Fruit fly (Drosophila melanogaster) whole organism, wandering third instar larva: ENCODE measurements around the gene CG8420.
A peak's percentile ranks its signal among the peaks of the same experiment; 100 is the strongest.

ENCODE experiments used
- Abd-B ChIP-seq: fragments of >200 bp; optimal IDR thresholded peaks from 2 replicates; lab custom pipeline; 2017; ENCODE audit warnings: missing biosample characterization, missing genetic modification characterization
- CG32264 ChIP-seq: fragments of 200-800 bp; sonication (Bioruptor generic); optimal IDR thresholded peaks from 2 replicates; lab custom pipeline; 2016; ENCODE audit warnings: missing biosample characterization, missing genetic modification characterization
- CG9705 ChIP-seq: fragments of 200-800 bp; sonication (Bioruptor generic); optimal IDR thresholded peaks from 2 replicates; lab custom pipeline; 2018; ENCODE audit warnings: missing biosample characterization, mild to moderate bottlenecking, missing genetic modification characterization
- CrebA ChIP-seq: fragments of 200-800 bp; sonication (Bioruptor generic); optimal IDR thresholded peaks from 2 replicates; lab custom pipeline; 2016; ENCODE audit warnings: missing biosample characterization, mild to moderate bottlenecking, missing genetic modification characterization, borderline replicate concordance
- Dfd ChIP-seq: fragments of >200 bp; optimal IDR thresholded peaks from 2 replicates; lab custom pipeline; 2017; ENCODE audit warnings: missing biosample characterization, missing genetic modification characterization
- Dif ChIP-seq: fragments of 200-275, 200-300 bp; sonication (Bioruptor generic); optimal IDR thresholded peaks from 2 replicates; lab custom pipeline; 2018; ENCODE audit warnings: missing biosample characterization, missing genetic modification characterization; ENCODE audit not compliant: partially characterized antibody
- Hnf4 ChIP-seq: fragments of 200-800 bp; sonication (Bioruptor generic); optimal IDR thresholded peaks from 2 replicates; lab custom pipeline; 2016; ENCODE audit warnings: missing biosample characterization, mild to moderate bottlenecking, missing genetic modification characterization
- Hr78 ChIP-seq: fragments of >200 bp; optimal IDR thresholded peaks from 2 replicates; lab custom pipeline; 2017; ENCODE audit warnings: missing biosample characterization, missing genetic modification characterization
- Hr83 ChIP-seq: fragments of 200-300 bp; sonication (Bioruptor generic); optimal IDR thresholded peaks from 2 replicates; lab custom pipeline; 2016; ENCODE audit warnings: missing biosample characterization, mild to moderate bottlenecking, missing genetic modification characterization, moderate library complexity; ENCODE audit not compliant: poor library complexity, severe bottlenecking
- Jra ChIP-seq: sonication (Bioruptor generic); optimal IDR thresholded peaks from 2 replicates; lab custom pipeline; 2016; ENCODE audit warnings: missing biosample characterization, missing genetic modification characterization
- Mio ChIP-seq: sonication (Bioruptor generic); optimal IDR thresholded peaks from 2 replicates; lab custom pipeline; 2016; ENCODE audit warnings: missing biosample characterization, missing genetic modification characterization
- Myc ChIP-seq: fragments of >200 bp; optimal IDR thresholded peaks from 2 replicates; lab custom pipeline; 2017
- N ChIP-seq: fragments of >200 bp; optimal IDR thresholded peaks from 2 replicates; lab custom pipeline; 2018; ENCODE audit warnings: missing biosample characterization, missing external identifiers, missing genetic modification characterization
- OdsH ChIP-seq: fragments of 200-800 bp; sonication (Bioruptor generic); optimal IDR thresholded peaks from 2 replicates; lab custom pipeline; 2016; ENCODE audit warnings: missing biosample characterization, mild to moderate bottlenecking, missing genetic modification characterization
- Rel ChIP-seq, 2 experiments: fragments of 200-800 bp; sonication (Bioruptor generic) in 1 of 2; optimal IDR thresholded peaks; 2 replicates in 1 of 2; 3 replicates in 1 of 2; lab custom pipeline; 2016 to 2019; ENCODE audit warnings: mild to moderate bottlenecking in 2 of 2, missing biosample characterization in 2 of 2, missing genetic modification characterization in 2 of 2, moderate library complexity in 1 of 2
- Sp1 ChIP-seq: fragments of 200-800 bp; sonication (Bioruptor generic); optimal IDR thresholded peaks from 3 replicates; lab custom pipeline; 2019; ENCODE audit warnings: missing biosample characterization, mild to moderate bottlenecking, missing genetic modification characterization, moderate library complexity
- Vsx2 ChIP-seq: fragments of 200-300, 225-300 bp; sonication (Bioruptor generic); optimal IDR thresholded peaks from 2 replicates; lab custom pipeline; 2018; ENCODE audit warnings: missing biosample characterization, missing genetic modification characterization; ENCODE audit not compliant: partially characterized antibody
- br ChIP-seq: fragments of 200-800 bp; sonication (Bioruptor generic); optimal IDR thresholded peaks from 2 replicates; lab custom pipeline; 2016; ENCODE audit warnings: missing biosample characterization, missing genetic modification characterization
- dl ChIP-seq, 2 experiments: fragments of 175-275, 200-275 bp in 1 of 2; fragments of 200-275 bp in 1 of 2; sonication (Bioruptor generic); optimal IDR thresholded peaks; lab custom pipeline; 2018; ENCODE audit warnings: mild to moderate bottlenecking in 2 of 2, missing biosample characterization in 2 of 2, missing genetic modification characterization in 2 of 2, moderate library complexity in 2 of 2; ENCODE audit not compliant: partially characterized antibody in 2 of 2, insufficient read depth in 1 of 2
- dmrt93B ChIP-seq: fragments of 200-800 bp; sonication (Bioruptor generic); optimal IDR thresholded peaks from 2 replicates; lab custom pipeline; 2018; ENCODE audit warnings: missing biosample characterization, mild to moderate bottlenecking, missing genetic modification characterization
- dsf ChIP-seq: sonication (Bioruptor generic); optimal IDR thresholded peaks from 2 replicates; lab custom pipeline; 2016; ENCODE audit warnings: missing biosample characterization, missing genetic modification characterization, borderline replicate concordance
- ey ChIP-seq: fragments of 200-800 bp; sonication (Bioruptor generic); optimal IDR thresholded peaks from 2 replicates; lab custom pipeline; 2016; ENCODE audit warnings: missing biosample characterization, missing genetic modification characterization
- foxo ChIP-seq, 2 experiments: fragments of 200-800 bp; sonication (Bioruptor generic); optimal IDR thresholded peaks; 2 replicates in 1 of 2; 3 replicates in 1 of 2; lab custom pipeline; 2016 to 2017; ENCODE audit warnings: missing biosample characterization in 2 of 2, missing genetic modification characterization in 2 of 2
- fru ChIP-seq: fragments of 200-800 bp; sonication (Bioruptor generic); optimal IDR thresholded peaks from 3 replicates; lab custom pipeline; 2016; ENCODE audit warnings: missing biosample characterization, mild to moderate bottlenecking, missing genetic modification characterization
- h ChIP-seq: fragments of 200-800 bp; sonication (Bioruptor generic); optimal IDR thresholded peaks from 3 replicates; lab custom pipeline; 2016; ENCODE audit warnings: missing biosample characterization, mild to moderate bottlenecking, missing genetic modification characterization
- jim ChIP-seq: fragments of 175-275, 200-325 bp; sonication (Bioruptor generic); optimal IDR thresholded peaks from 2 replicates; lab custom pipeline; 2016; ENCODE audit warnings: missing biosample characterization, mild to moderate bottlenecking, missing genetic modification characterization
- lola ChIP-seq: fragments of >200 bp; optimal IDR thresholded peaks from 2 replicates; lab custom pipeline; 2017; ENCODE audit warnings: missing biosample characterization, missing genetic modification characterization
- pan ChIP-seq: fragments of >200 bp; optimal IDR thresholded peaks from 2 replicates; lab custom pipeline; 2017
- psq ChIP-seq: fragments of 200-800 bp; sonication (Bioruptor generic); optimal IDR thresholded peaks from 3 replicates; lab custom pipeline; 2017; ENCODE audit warnings: missing biosample characterization, mild to moderate bottlenecking, missing genetic modification characterization, moderate library complexity
- rgr ChIP-seq: fragments of 200-800 bp; sonication (Bioruptor generic); optimal IDR thresholded peaks from 3 replicates; lab custom pipeline; 2016; ENCODE audit warnings: missing biosample characterization, mild to moderate bottlenecking, missing genetic modification characterization
- sage ChIP-seq: fragments of 200-800 bp; sonication (Bioruptor generic); optimal IDR thresholded peaks from 2 replicates; lab custom pipeline; 2016; ENCODE audit warnings: missing biosample characterization, mild to moderate bottlenecking, missing genetic modification characterization
- sv ChIP-seq: fragments of 200-800 bp; sonication (Bioruptor generic); optimal IDR thresholded peaks from 3 replicates; lab custom pipeline; 2016; ENCODE audit warnings: missing biosample characterization, missing genetic modification characterization
- tai ChIP-seq: sonication (Bioruptor generic); optimal IDR thresholded peaks from 2 replicates; lab custom pipeline; 2016; ENCODE audit warnings: missing biosample characterization, missing genetic modification characterization
- woc ChIP-seq: sonication (Bioruptor generic); optimal IDR thresholded peaks from 2 replicates; lab custom pipeline; 2016; ENCODE audit warnings: missing biosample characterization, mild to moderate bottlenecking, missing genetic modification characterization

The CG8420 gene

dm6 chr3R:9229996-9230601 lies 16.4 kb upstream of the CG8420 start:
- TF ChIP-seq OdsH (peak; percentile 18), foxo (GFP tag; optimal IDR thresholded peaks at IDR 0.05; lab: Kevin White, UChicago) (peak in 1 of 2 experiments; percentile 33), br (peak; percentile 36), lola (GFP tag; lab: Kevin White, UChicago) (no peak), rgr (GFP tag; lab: Kevin White, UChicago) (peak; percentile 48), N (GFP tag; lab: Kevin White, UChicago) (no peak), Sp1 (peak; percentile 9), psq (GFP tag; lab: Kevin White, UChicago) (peak; percentile 10), jim (GFP tag; lab: Kevin White, UChicago) (no peak), sage (GFP tag; lab: Kevin White, UChicago) (peak; percentile 24), fru (peak; percentile 43), h (GFP tag; lab: Kevin White, UChicago) (peak; percentile 45), Myc (no peak), woc (GFP tag; lab: Kevin White, UChicago) (peak; percentile 51), Rel (GFP tag; optimal IDR thresholded peaks at IDR 0.05; lab: Kevin White, UChicago) (no peak), Rel (tag; optimal IDR thresholded peaks at IDR 0.05; lab: Kevin White, UChicago) (peak; percentile 50)

- no peak for TF ChIP-seq CG9705 (GFP tag; lab: Kevin White, UChicago)
- no peak for TF ChIP-seq sage (GFP tag; lab: Kevin White, UChicago)
- peak; percentile 92 for TF ChIP-seq Dfd (GFP tag; lab: Kevin White, UChicago)
- no peak for TF ChIP-seq Rel (GFP tag; optimal IDR thresholded peaks at IDR 0.05; lab: Kevin White, UChicago)
- no peak for TF ChIP-seq Rel (tag; optimal IDR thresholded peaks at IDR 0.05; lab: Kevin White, UChicago)
- TF ChIP-seq, all 38 proteins: peak for 1
Observed at dm6 chr3R:9232346-9232745, 14.1 kb upstream of the CG8420 start.

- no peak for TF ChIP-seq Rel (GFP tag; optimal IDR thresholded peaks at IDR 0.05; lab: Kevin White, UChicago)
- no peak for TF ChIP-seq Rel (tag; optimal IDR thresholded peaks at IDR 0.05; lab: Kevin White, UChicago)
- no peak for TF ChIP-seq psq (GFP tag; lab: Kevin White, UChicago)
- TF ChIP-seq fru = no peak
- TF ChIP-seq Dif (GFP tag; lab: Kevin White, UChicago) = no peak
- TF ChIP-seq rgr (GFP tag; lab: Kevin White, UChicago) = no peak
- no peak for TF ChIP-seq CG9705 (GFP tag; lab: Kevin White, UChicago)
- peak; percentile 97 for TF ChIP-seq Dfd (GFP tag; lab: Kevin White, UChicago)
- TF ChIP-seq Hnf4 (GFP tag; lab: Kevin White, UChicago) = no peak
- no peak for TF ChIP-seq dmrt93B (GFP tag; lab: Kevin White, UChicago)
Observed at dm6 chr3R:9233763-9234162, 12.7 kb upstream of the CG8420 start.

- TF ChIP-seq fru (no peak), h (GFP tag; lab: Kevin White, UChicago) (no peak), sv (no peak), dmrt93B (GFP tag; lab: Kevin White, UChicago) (no peak), Vsx2 (GFP tag; lab: Kevin White, UChicago) (no peak), Dfd (GFP tag; lab: Kevin White, UChicago) (peak; percentile 42), Sp1 (no peak)
Observed at dm6 chr3R:9234756-9235255, 11.6 kb upstream of the CG8420 start.

dm6 chr3R:9236070-9236492 lies 10.4 kb upstream of the CG8420 start:
- TF ChIP-seq psq (GFP tag; lab: Kevin White, UChicago) (peak; percentile 97), Dif (GFP tag; lab: Kevin White, UChicago) (peak; percentile 17), dl (GFP tag; optimal IDR thresholded peaks at IDR 0.05; lab: Kevin White, UChicago; ENCODE audit: insufficient read depth in 1 of 2, partially characterized antibody in 2 of 2) (peak in 1 of 2 experiments; percentile 25), br (peak; percentile 10), Abd-B (no peak), fru (peak; percentile 42), Vsx2 (GFP tag; lab: Kevin White, UChicago) (no peak), N (GFP tag; lab: Kevin White, UChicago) (peak; percentile 55), Hr78 (no peak), h (GFP tag; lab: Kevin White, UChicago) (no peak)

- TF ChIP-seq woc (GFP tag; lab: Kevin White, UChicago) = no peak
- TF ChIP-seq ey = no peak
- TF ChIP-seq Hnf4 (GFP tag; lab: Kevin White, UChicago) = peak; percentile 26
- peak; percentile 28 for TF ChIP-seq Jra (GFP tag; lab: Kevin White, UChicago)
- TF ChIP-seq Mio (GFP tag; lab: Kevin White, UChicago) = no peak
- peak; percentile 58 for TF ChIP-seq br
- TF ChIP-seq jim (GFP tag; lab: Kevin White, UChicago) = no peak
- no peak for TF ChIP-seq Hr78
- TF ChIP-seq lola (GFP tag; lab: Kevin White, UChicago) = no peak
- TF ChIP-seq CG9705 (GFP tag; lab: Kevin White, UChicago) = no peak
- no peak for TF ChIP-seq Myc
- no peak for TF ChIP-seq pan (lab: Kevin White, UChicago)
- TF ChIP-seq CrebA (GFP tag; lab: Kevin White, UChicago) = no peak
- peak; percentile 77 for TF ChIP-seq Vsx2 (GFP tag; lab: Kevin White, UChicago)
- peak; percentile 79 for TF ChIP-seq Hr83 (GFP tag; lab: Kevin White, UChicago)
- peak; percentile 80 for TF ChIP-seq Rel (GFP tag; optimal IDR thresholded peaks at IDR 0.05; lab: Kevin White, UChicago)
- TF ChIP-seq Rel (tag; optimal IDR thresholded peaks at IDR 0.05; lab: Kevin White, UChicago) = peak; percentile 90
- peak; percentile 55 for TF ChIP-seq CG32264 (GFP tag; lab: Kevin White, UChicago)
- TF ChIP-seq dsf (GFP tag; lab: Kevin White, UChicago) = no peak
- TF ChIP-seq tai = peak; percentile 41
- TF ChIP-seq rgr (GFP tag; lab: Kevin White, UChicago) = peak; percentile 51
Observed at dm6 chr3R:9236883-9237267, 9.6 kb upstream of the CG8420 start.
